Fruit fly (Drosophila melanogaster) whole organism: Measurements from ENCODE around the gene Gnpat.

Source experiments
- CG8478 ChIP-seq: fragments of >200 bp; optimal IDR thresholded peaks from 2 replicates; lab custom pipeline; 2018; ENCODE audit warnings: inconsistent platforms
- EcR ChIP-seq, 2 experiments: fragments of >200 bp; optimal IDR thresholded peaks; 2 replicates each; lab custom pipeline; 2017; ENCODE audit warnings: missing biosample characterization in 2 of 2, missing genetic modification characterization in 2 of 2, missing genetic modification reagents in 2 of 2
- pan ChIP-seq: fragments of >200 bp; optimal IDR thresholded peaks from 2 replicates; lab custom pipeline; 2017

DNA sequence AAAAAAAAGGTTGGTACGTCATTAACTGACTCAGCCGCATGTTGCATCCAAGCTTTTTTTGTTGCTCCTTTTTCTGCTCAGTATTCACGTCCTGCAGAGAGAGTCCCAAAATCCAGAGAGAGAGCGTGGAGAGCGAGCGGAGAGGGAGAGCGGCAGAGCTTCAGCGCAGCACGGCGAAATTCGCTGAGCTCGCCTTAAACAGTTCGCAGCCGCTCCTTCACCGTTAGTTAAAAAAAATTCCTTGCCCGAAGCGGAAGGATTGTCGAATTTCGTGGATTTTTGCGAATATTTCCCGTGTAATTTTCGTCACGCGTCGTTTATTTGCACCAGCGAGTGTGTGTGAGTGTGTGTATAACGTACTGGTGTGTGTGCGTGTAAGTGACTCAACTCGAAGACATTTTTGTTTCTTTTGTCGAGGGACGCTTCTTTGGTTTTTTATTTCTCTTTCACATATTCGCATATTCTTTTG lies 27.4 kb upstream of the Gnpat start:
- TF ChIP-seq pan (lab: Kevin White, UChicago) (no peak), EcR (GFP tag; optimal IDR thresholded peaks at IDR 0.05; lab: Kevin White, UChicago) (no peak), CG8478 (lab: Kevin White, UChicago) (no peak)
